Worm (Caenorhabditis elegans): ENCODE measurements around the gene dep-1.

Gene dep-1

ce11 chrII:9019704-9020103, at the start of gene dep-1:
Gene dep-1, minus strand, starts transcription at chrII:9019798.
- TF ChIP-seq unc-30 (tag; optimal IDR thresholded peaks at IDR 0.05) (no peak), blmp-1 (tag; optimal IDR thresholded peaks at IDR 0.05) (peak; percentile 98), elt-3 (tag; optimal IDR thresholded peaks at IDR 0.05) (peak in 1 of 6 experiments; percentile 3), dsc-1 (tag; optimal IDR thresholded peaks at IDR 0.05) (no peak), snpc-4 (tag; optimal IDR thresholded peaks at IDR 0.05) (no peak), unc-130 (tag; optimal IDR thresholded peaks at IDR 0.05) (no peak), sox-4 (tag; optimal IDR thresholded peaks at IDR 0.05) (no peak), zip-4 (GFP tag; optimal IDR thresholded peaks at IDR 0.05) (no peak), egl-27 (tag; optimal IDR thresholded peaks at IDR 0.05) (no peak)

- no peak for TF ChIP-seq fkh-8 (tag; optimal IDR thresholded peaks at IDR 0.05)
- no peak for TF ChIP-seq zag-1 (tag; optimal IDR thresholded peaks at IDR 0.05)
- no peak for TF ChIP-seq swsn-7 (tag; optimal IDR thresholded peaks at IDR 0.05)
- TF ChIP-seq unc-130 (tag; optimal IDR thresholded peaks at IDR 0.05), result no peak
- peak; percentile 35 for TF ChIP-seq snu-23 (GFP tag; optimal IDR thresholded peaks at IDR 0.05)
- no peak for TF ChIP-seq hlh-17 (GFP tag; optimal IDR thresholded peaks at IDR 0.05; ENCODE audit: borderline replicate concordance)
- TF ChIP-seq mef-2 (tag; optimal IDR thresholded peaks at IDR 0.05), result no peak
- TF ChIP-seq egl-27 (tag; optimal IDR thresholded peaks at IDR 0.05), result no peak
- TF ChIP-seq alr-1 (tag; optimal IDR thresholded peaks at IDR 0.05; ENCODE audit: borderline replicate concordance), result no peak
- peak; percentile 22 for TF ChIP-seq lin-39 (tag; optimal IDR thresholded peaks at IDR 0.05)
- TF ChIP-seq ztf-11 (tag; optimal IDR thresholded peaks at IDR 0.05), result no peak
- no peak for TF ChIP-seq nhr-12 (tag; optimal IDR thresholded peaks at IDR 0.05)
- TF ChIP-seq skn-1 (tag; optimal IDR thresholded peaks at IDR 0.05), result no peak
- TF ChIP-seq mab-9 (GFP tag; IDR thresholded peaks at IDR 0.05), result no peak
- TF ChIP-seq nhr-84 (tag; optimal IDR thresholded peaks at IDR 0.05), result no peak
- TF ChIP-seq pag-3 (tag; optimal IDR thresholded peaks at IDR 0.05; ENCODE audit: borderline replicate concordance, insufficient read depth), result peak; percentile 32
- no peak for TF ChIP-seq nhr-76 (tag; optimal IDR thresholded peaks at IDR 0.05)
- peak in 1 of 2 experiments; percentile 20 for TF ChIP-seq lsy-2 (tag; optimal IDR thresholded peaks at IDR 0.05)
- no peak for TF ChIP-seq nhr-90 (tag; optimal IDR thresholded peaks at IDR 0.05; ENCODE audit: poor library complexity)
- peak; percentile 26 for TF ChIP-seq rnt-1 (tag; optimal IDR thresholded peaks at IDR 0.05)
- no peak for TF ChIP-seq vab-15 (tag; optimal IDR thresholded peaks at IDR 0.05)
- peak; percentile 42 for TF ChIP-seq nhr-20 (tag; optimal IDR thresholded peaks at IDR 0.05)
- TF ChIP-seq jun-1 (tag; optimal IDR thresholded peaks at IDR 0.05), result no peak
- no peak for TF ChIP-seq sup-37 (GFP tag; optimal IDR thresholded peaks at IDR 0.05)
- no peak for TF ChIP-seq blmp-1 (tag; optimal IDR thresholded peaks at IDR 0.05)
- TF ChIP-seq nhr-237 (tag; optimal IDR thresholded peaks at IDR 0.05), result no peak
- peak in 1 of 2 experiments; percentile 7 for TF ChIP-seq mdl-1 (tag; optimal IDR thresholded peaks at IDR 0.05)
- TF ChIP-seq lin-15B (tag; optimal IDR thresholded peaks at IDR 0.05), result no peak
- TF ChIP-seq ces-1 (GFP tag; optimal IDR thresholded peaks at IDR 0.05), result no peak
- peak; percentile 91 for TF ChIP-seq nhr-85 (tag)
- TF ChIP-seq xbp-1 (tag; optimal IDR thresholded peaks at IDR 0.05), result no peak
- TF ChIP-seq lin-14 (GFP tag; optimal IDR thresholded peaks at IDR 0.05), result peak; percentile 65
- no peak for TF ChIP-seq lin-35 (GFP tag; optimal IDR thresholded peaks at IDR 0.05)
- no peak for TF ChIP-seq dpl-1 (GFP tag; optimal IDR thresholded peaks at IDR 0.05)
- peak; percentile 2 for TF ChIP-seq C16A3.4 (tag; optimal IDR thresholded peaks at IDR 0.05)
- TF ChIP-seq ztf-4 (tag; optimal IDR thresholded peaks at IDR 0.05), result no peak
- no peak for TF ChIP-seq ceh-90 (tag; optimal IDR thresholded peaks at IDR 0.05)
- peak; percentile 45 for TF ChIP-seq nhr-71 (tag; optimal IDR thresholded peaks at IDR 0.05)
- TF ChIP-seq efl-3 (GFP tag; optimal IDR thresholded peaks at IDR 0.05), result peak; percentile 20
- TF ChIP-seq ceh-63 (GFP tag; optimal IDR thresholded peaks at IDR 0.05), result no peak
- TF ChIP-seq unc-98 (GFP tag; IDR thresholded peaks at IDR 0.05), result no peak
- peak in 1 of 6 experiments; percentile 62 for TF ChIP-seq elt-3 (tag; optimal IDR thresholded peaks at IDR 0.05)
- no peak for TF ChIP-seq nhr-11 (tag; optimal IDR thresholded peaks at IDR 0.05)
- no peak for TF ChIP-seq aly-2 (tag; optimal IDR thresholded peaks at IDR 0.05)
- no peak for TF ChIP-seq dsc-1 (tag; optimal IDR thresholded peaks at IDR 0.05)
- no peak for TF ChIP-seq efl-1 (optimal IDR thresholded peaks at IDR 0.05)
- TF ChIP-seq efl-1 (GFP tag; optimal IDR thresholded peaks at IDR 0.05 in 1 of 2), result peak in 1 of 2 experiments; percentile 28
Measured at ce11 chrII:9064437-9064836, 44.8 kb upstream of the dep-1 start.

Data from whole organism, L1 larva.